Worm (Caenorhabditis elegans) whole organism, late embryonic: ENCODE data around the gene R08D7.5.

ENCODE experiments used
- C38D4.7 ChIP-seq: fragments of 200-800 bp; sonication (Bioruptor generic); optimal IDR thresholded peaks from 2 replicates; lab custom pipeline; 2018; ENCODE audit warnings: mild to moderate bottlenecking, missing genetic modification characterization, moderate library complexity, missing compliant biosample characterization
- F13H6.1 ChIP-seq: sonication (generic microtip); optimal IDR thresholded peaks from 2 replicates; lab custom pipeline; 2016; ENCODE audit warnings: missing genetic modification characterization, missing compliant biosample characterization
- K09A11.1 ChIP-seq: sonication (generic microtip); optimal IDR thresholded peaks from 2 replicates; lab custom pipeline; 2017; ENCODE audit warnings: antibody characterized with exemption, mild to moderate bottlenecking, missing genetic modification characterization, missing compliant biosample characterization; ENCODE audit not compliant: insufficient read depth
- T23F11.4 ChIP-seq: fragments of 200-800 bp; sonication (Bioruptor generic); optimal IDR thresholded peaks from 2 replicates; lab custom pipeline; 2018; ENCODE audit warnings: mild to moderate bottlenecking, missing genetic modification characterization, missing compliant biosample characterization
- ama-1 ChIP-seq: fragments of 150-350 bp; optimal IDR thresholded peaks from 2 replicates; lab custom pipeline; 2014
- ceh-14 ChIP-seq: sonication (generic microtip); optimal IDR thresholded peaks from 2 replicates; lab custom pipeline; 2016; ENCODE audit warnings: missing genotype, missing genetic modification characterization, missing compliant biosample characterization
- ceh-2 ChIP-seq: sonication (generic microtip); optimal IDR thresholded peaks from 2 replicates; lab custom pipeline; 2016; ENCODE audit warnings: missing genotype, missing genetic modification characterization, missing compliant biosample characterization
- ceh-30 ChIP-seq: fragments of 150-350 bp; optimal IDR thresholded peaks from 2 replicates; lab custom pipeline; 2014; ENCODE audit warnings: missing biosample characterization, missing genetic modification characterization
- ceh-31 ChIP-seq: sonication (generic microtip); optimal IDR thresholded peaks from 2 replicates; lab custom pipeline; 2016; ENCODE audit warnings: missing genetic modification characterization, missing compliant biosample characterization
- ceh-45 ChIP-seq: fragments of 200-800 bp; sonication (Bioruptor generic); IDR thresholded peaks from 2 replicates; pipeline ENCODE4 v1.3.6; 2022; ENCODE audit warnings: missing genetic modification reagents, missing genetic modification characterization, missing compliant biosample characterization
- ceh-9 ChIP-seq: sonication (generic microtip); optimal IDR thresholded peaks from 2 replicates; lab custom pipeline; 2016; ENCODE audit warnings: mild to moderate bottlenecking, missing genetic modification characterization, inconsistent platforms, missing compliant biosample characterization
- che-1 ChIP-seq: sonication (generic microtip); optimal IDR thresholded peaks from 2 replicates; lab custom pipeline; 2016; ENCODE audit warnings: mild to moderate bottlenecking, missing genetic modification characterization, missing compliant biosample characterization
- elt-4 ChIP-seq: sonication (generic microtip); optimal IDR thresholded peaks from 2 replicates; lab custom pipeline; 2016; ENCODE audit warnings: missing genetic modification characterization, missing compliant biosample characterization
- ets-4 ChIP-seq: sonication (generic microtip); optimal IDR thresholded peaks from 2 replicates; lab custom pipeline; 2016; ENCODE audit warnings: missing genetic modification characterization, missing compliant biosample characterization
- fax-1 ChIP-seq: sonication (generic microtip); optimal IDR thresholded peaks from 2 replicates; lab custom pipeline; 2016; ENCODE audit warnings: missing genotype, missing genetic modification characterization, missing compliant biosample characterization
- gmeb-2 ChIP-seq: sonication (generic microtip); optimal IDR thresholded peaks from 2 replicates; lab custom pipeline; 2016; ENCODE audit warnings: missing genetic modification characterization, inconsistent platforms, missing compliant biosample characterization
- hlh-15 ChIP-seq: sonication (generic microtip); optimal IDR thresholded peaks from 2 replicates; lab custom pipeline; 2016; ENCODE audit warnings: missing genetic modification characterization, missing compliant biosample characterization
- hlh-30 ChIP-seq: sonication (generic microtip); optimal IDR thresholded peaks from 2 replicates; lab custom pipeline; 2017; ENCODE audit warnings: antibody characterized with exemption, missing genetic modification characterization, missing compliant biosample characterization; ENCODE audit not compliant: insufficient read depth
- hlh-6 ChIP-seq: sonication (generic microtip); optimal IDR thresholded peaks from 2 replicates; lab custom pipeline; 2016; ENCODE audit warnings: missing genotype, missing genetic modification characterization, missing compliant biosample characterization
- hlh-8 ChIP-seq: sonication (generic microtip); optimal IDR thresholded peaks from 2 replicates; lab custom pipeline; 2016; ENCODE audit warnings: missing genotype, missing genetic modification characterization, missing compliant biosample characterization
- madf-2 ChIP-seq: sonication (generic microtip); optimal IDR thresholded peaks from 2 replicates; lab custom pipeline; 2017; ENCODE audit warnings: missing genetic modification characterization, missing compliant biosample characterization
- mec-3 ChIP-seq: sonication (generic microtip); optimal IDR thresholded peaks from 2 replicates; lab custom pipeline; 2016; ENCODE audit warnings: borderline replicate concordance, missing genetic modification characterization, missing compliant biosample characterization
- nhr-11 ChIP-seq: fragments of 150-350 bp; optimal IDR thresholded peaks from 2 replicates; lab custom pipeline; 2014; ENCODE audit warnings: missing biosample characterization, missing genetic modification characterization
- npax-4 ChIP-seq: sonication (generic microtip); optimal IDR thresholded peaks from 2 replicates; lab custom pipeline; 2016; ENCODE audit warnings: missing genetic modification characterization, missing compliant biosample characterization
- pag-3 ChIP-seq: sonication (generic microtip); optimal IDR thresholded peaks from 2 replicates; lab custom pipeline; 2016; ENCODE audit warnings: missing compliant biosample characterization, missing genetic modification characterization, borderline replicate concordance
- pat-9 ChIP-seq: fragments of 200-800 bp; sonication (Bioruptor generic); optimal IDR thresholded peaks from 2 replicates; lab custom pipeline; 2018; ENCODE audit warnings: mild to moderate bottlenecking, missing genetic modification characterization, moderate library complexity, missing compliant biosample characterization
- pha-4 ChIP-seq: fragments of 150-350 bp; optimal IDR thresholded peaks from 2 replicates; lab custom pipeline; 2018; ENCODE audit warnings: missing biosample characterization, missing genetic modification reagents, missing genetic modification characterization
- pqm-1 ChIP-seq: sonication (generic microtip); optimal IDR thresholded peaks from 2 replicates; lab custom pipeline; 2016; ENCODE audit warnings: missing genetic modification characterization, missing compliant biosample characterization
- pros-1 ChIP-seq: fragments of 150-350 bp; optimal IDR thresholded peaks from 2 replicates; lab custom pipeline; 2014; ENCODE audit warnings: missing biosample characterization, missing genetic modification reagents, missing genetic modification characterization
- ref-2 ChIP-seq: sonication (generic microtip); optimal IDR thresholded peaks from 2 replicates; lab custom pipeline; 2016; ENCODE audit warnings: missing genetic modification characterization, missing compliant biosample characterization
- sdc-2 ChIP-seq: sonication (generic microtip); optimal IDR thresholded peaks from 2 replicates; lab custom pipeline; 2016; ENCODE audit warnings: missing genotype, missing genetic modification characterization, missing compliant biosample characterization
- sox-2 ChIP-seq: fragments of 200-800 bp; sonication (Bioruptor generic); IDR thresholded peaks from 2 replicates; pipeline ENCODE4 v1.3.6; 2022; ENCODE audit warnings: missing genetic modification reagents, missing genetic modification characterization, missing compliant biosample characterization
- sox-4 ChIP-seq: sonication (generic microtip); optimal IDR thresholded peaks from 2 replicates; lab custom pipeline; 2017; ENCODE audit warnings: mild to moderate bottlenecking, missing genetic modification characterization, inconsistent platforms, missing compliant biosample characterization
- ttx-3 ChIP-seq: sonication (generic microtip); optimal IDR thresholded peaks from 2 replicates; lab custom pipeline; 2016; ENCODE audit warnings: missing genetic modification reagents, missing genetic modification characterization, missing compliant biosample characterization
- unc-3 ChIP-seq, 2 experiments: fragments of 200-800 bp in 1 of 2; sonication (Bioruptor generic) in 1 of 2; sonication (generic microtip) in 1 of 2; conservative IDR thresholded peaks in 1 of 2; optimal IDR thresholded peaks in 1 of 2; 2 replicates each; pipeline versions ENCODE4 v1.3.6 to Lab custom; 2016 to 2022; ENCODE audit warnings: missing compliant biosample characterization in 2 of 2, missing genetic modification characterization in 2 of 2, missing genetic modification reagents in 1 of 2
- unc-42 ChIP-seq: sonication (generic microtip); optimal IDR thresholded peaks from 2 replicates; lab custom pipeline; 2016; ENCODE audit warnings: missing genotype, missing genetic modification characterization, missing compliant biosample characterization
- unc-55 ChIP-seq: sonication (generic microtip); optimal IDR thresholded peaks from 2 replicates; lab custom pipeline; 2017; ENCODE audit warnings: missing biosample characterization, missing genetic modification reagents, missing genetic modification characterization
- zip-5 ChIP-seq: sonication (generic microtip); optimal IDR thresholded peaks from 2 replicates; lab custom pipeline; 2016; ENCODE audit warnings: missing genetic modification characterization, missing compliant biosample characterization
- ztf-16 ChIP-seq: sonication (generic microtip); optimal IDR thresholded peaks from 2 replicates; lab custom pipeline; 2017; ENCODE audit warnings: missing genetic modification characterization, missing compliant biosample characterization

The R08D7.5 gene

DNA sequence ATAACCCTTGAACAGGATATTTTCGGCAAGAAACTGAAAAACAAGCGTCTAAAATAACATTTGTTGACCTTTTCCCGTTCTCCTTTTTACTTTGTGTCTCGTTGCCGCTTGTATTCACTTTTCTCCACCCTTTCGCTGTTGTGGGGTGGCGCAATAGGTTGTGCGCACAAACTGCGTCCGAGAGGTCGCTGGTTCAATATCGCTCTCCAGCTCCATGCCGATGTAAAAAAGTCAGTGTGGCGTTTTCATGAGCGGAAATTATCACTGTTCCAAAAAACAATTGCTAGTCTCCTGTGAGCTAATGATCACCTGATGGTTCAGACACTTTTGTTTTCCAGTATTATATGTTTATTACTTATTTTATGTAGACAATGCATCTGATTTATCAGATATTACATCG, 36.4 kb upstream of the R08D7.5 start (continued):
- TF ChIP-seq sox-4 (tag; lab: Kevin White, UChicago), result peak; percentile 89
- no peak for TF ChIP-seq nhr-11 (tag; lab: Kevin White, UChicago)
- peak; percentile 78 for TF ChIP-seq ceh-45 (GFP tag; lab: Robert Waterston, UW)
- peak; percentile 85 for TF ChIP-seq T23F11.4 (GFP tag; lab: Kevin White, UChicago)
- TF ChIP-seq unc-3 (GFP tag; conservative IDR thresholded peaks at IDR 0.05; lab: Robert Waterston, UW), result peak; percentile 67
- TF ChIP-seq unc-3 (tag; optimal IDR thresholded peaks at IDR 0.05; lab: Kevin White, UChicago), result peak; percentile 85
- peak; percentile 87 for TF ChIP-seq madf-2 (tag; lab: Kevin White, UChicago)
- no peak for TF ChIP-seq ceh-30
- TF ChIP-seq ztf-16, result peak; percentile 92
- TF ChIP-seq ama-1, result no peak
- peak; percentile 62 for TF ChIP-seq zip-5 (tag; lab: Kevin White, UChicago)
- TF ChIP-seq sdc-2 (tag; lab: Kevin White, UChicago), result peak; percentile 78
- TF ChIP-seq pqm-1 (tag; lab: Kevin White, UChicago), result peak; percentile 73
- peak; percentile 86 for TF ChIP-seq ttx-3 (tag; lab: Kevin White, UChicago)
- peak; percentile 86 for TF ChIP-seq ceh-2 (tag; lab: Kevin White, UChicago)
- peak; percentile 3 for TF ChIP-seq pros-1
- no peak for TF ChIP-seq elt-4 (tag; lab: Kevin White, UChicago)

DNA sequence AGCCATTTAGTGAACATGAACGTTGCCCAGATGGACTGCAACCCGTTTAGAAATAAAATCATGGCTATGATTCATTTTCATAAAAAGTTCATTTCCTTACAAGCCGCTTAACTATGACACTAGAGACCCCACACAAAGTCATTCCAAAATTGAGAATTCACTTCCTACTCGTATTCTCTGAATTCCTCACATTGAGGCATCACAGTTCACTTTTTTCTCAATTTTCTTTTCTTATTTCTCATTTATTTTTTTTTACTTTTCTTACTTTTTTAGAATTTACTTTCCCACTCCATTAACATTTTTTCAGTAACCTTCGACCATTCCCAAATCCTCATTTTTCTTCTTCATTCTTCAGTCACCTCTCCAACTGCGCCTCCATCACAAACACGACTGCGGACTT, 29.6 kb upstream of the R08D7.5 start, which contains the start of gene dhrr-1:
TSS of gene dhrr-1 (plus strand) at position 301 of the 400 bp plus-strand sequence.
- TF ChIP-seq pha-4 (no peak), ceh-14 (tag; lab: Kevin White, UChicago) (no peak), pag-3 (tag; lab: Kevin White, UChicago) (no peak), zip-5 (tag; lab: Kevin White, UChicago) (no peak), fax-1 (tag; lab: Kevin White, UChicago) (no peak), pat-9 (no peak), sox-2 (no peak), ref-2 (no peak)

DNA sequence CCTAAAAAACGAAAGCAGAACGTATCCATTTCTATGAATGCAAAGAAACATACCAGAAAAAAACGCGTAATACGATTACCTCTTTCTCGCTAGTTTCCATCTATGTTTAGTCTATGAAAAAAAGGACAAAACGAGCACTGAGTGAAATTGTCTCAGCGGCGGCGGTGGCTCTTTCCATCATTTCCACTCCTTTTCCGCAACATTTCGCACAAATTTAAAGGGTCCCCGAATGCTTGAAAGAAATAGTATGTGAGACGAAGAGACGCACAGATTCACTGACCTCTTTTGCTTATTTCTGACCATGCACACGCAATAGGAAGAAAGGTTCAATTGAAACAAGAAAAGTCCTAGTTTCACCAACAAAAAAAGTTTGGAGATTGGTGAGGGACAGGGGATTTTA, 27.6 kb upstream of the R08D7.5 start:
- no peak for TF ChIP-seq hlh-6 (tag; lab: Kevin White, UChicago)
- no peak for TF ChIP-seq pros-1
- TF ChIP-seq unc-42 (tag; lab: Kevin White, UChicago), result peak; percentile 3
- no peak for TF ChIP-seq che-1 (tag; lab: Kevin White, UChicago)

DNA sequence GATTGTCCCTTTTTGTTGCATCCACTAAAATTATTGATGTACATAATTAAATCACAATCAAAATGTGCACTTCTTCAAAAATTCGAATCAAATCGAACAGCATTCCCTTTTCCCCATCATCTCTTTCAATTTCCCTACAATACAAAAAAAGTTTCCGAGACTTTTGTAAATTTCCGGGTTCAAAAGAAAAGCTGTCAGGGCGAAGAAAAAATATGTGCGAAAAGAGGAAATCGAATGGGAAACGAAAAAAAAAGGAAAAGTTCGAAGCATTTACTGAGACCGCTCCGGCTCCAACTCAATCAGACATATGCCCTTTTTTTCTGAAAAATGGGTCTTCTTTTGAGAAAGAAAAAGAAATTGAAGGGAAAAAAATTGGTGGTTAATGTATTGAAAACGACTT, 24.8 kb upstream of the R08D7.5 start:
- TF ChIP-seq ets-4, result no peak
- no peak for TF ChIP-seq C38D4.7
- no peak for TF ChIP-seq ceh-31 (tag; lab: Kevin White, UChicago)
- no peak for TF ChIP-seq npax-4 (tag; lab: Kevin White, UChicago)
- no peak for TF ChIP-seq gmeb-2 (tag; lab: Kevin White, UChicago)
- no peak for TF ChIP-seq K09A11.1 (tag; lab: Kevin White, UChicago)
- no peak for TF ChIP-seq hlh-30
- no peak for TF ChIP-seq hlh-8
- no peak for TF ChIP-seq pqm-1 (tag; lab: Kevin White, UChicago)
- TF ChIP-seq sox-2, result no peak
- TF ChIP-seq hlh-15, result no peak
- no peak for TF ChIP-seq F13H6.1 (tag; lab: Kevin White, UChicago)
- no peak for TF ChIP-seq ceh-30
- no peak for TF ChIP-seq sdc-2 (tag; lab: Kevin White, UChicago)
- no peak for TF ChIP-seq mec-3 (tag; lab: Kevin White, UChicago)
- no peak for TF ChIP-seq ceh-9 (tag; lab: Kevin White, UChicago)
- no peak for TF ChIP-seq unc-55 (GFP tag; lab: Kevin White, UChicago)
- no peak for TF ChIP-seq pha-4
- TF ChIP-seq, all 69 proteins: peak for 0
